Worm (Caenorhabditis elegans) whole organism, young adult: ENCODE measurements around the gene fbxb-11.

Source experiments
- B0035.1 ChIP-seq: sonication (generic microtip); optimal IDR thresholded peaks from 2 replicates; lab custom pipeline; 2016; ENCODE audit warnings: missing genetic modification characterization, mild to moderate bottlenecking, missing compliant biosample characterization, missing genotype, missing genetic modification reagents
- B0336.3 ChIP-seq: fragments of 200-800 bp; sonication (Bioruptor generic); IDR thresholded peaks from 2 replicates; pipeline ENCODE4 v1.3.6; 2022; ENCODE audit warnings: missing genetic modification characterization, missing compliant biosample characterization
- C06A6.2 ChIP-seq: fragments of 200-800 bp; sonication (Bioruptor generic); conservative IDR thresholded peaks from 2 replicates; pipeline ENCODE4 v1.3.6; 2022; ENCODE audit warnings: missing genetic modification characterization, missing compliant biosample characterization
- F55B11.4 ChIP-seq: sonication (generic microtip); optimal IDR thresholded peaks from 2 replicates; lab custom pipeline; 2016; ENCODE audit warnings: missing compliant biosample characterization, missing genetic modification characterization, borderline replicate concordance; ENCODE audit not compliant: insufficient read depth
- F57A8.1 ChIP-seq: fragments of 200-800 bp; sonication (Bioruptor generic); optimal IDR thresholded peaks from 2 replicates; lab custom pipeline; 2018; ENCODE audit warnings: mild to moderate bottlenecking, missing genetic modification characterization, moderate library complexity, missing compliant biosample characterization
- T07F8.4 ChIP-seq: sonication (generic microtip); optimal IDR thresholded peaks from 2 replicates; lab custom pipeline; 2016; ENCODE audit warnings: mild to moderate bottlenecking, missing genetic modification characterization, moderate library complexity, missing compliant biosample characterization
- Y56A3A.18 ChIP-seq: fragments of 200-800 bp; sonication (Bioruptor generic); IDR thresholded peaks from 2 replicates; pipeline ENCODE4 v1.3.6; 2022; ENCODE audit warnings: missing genetic modification reagents, missing genetic modification characterization, missing compliant biosample characterization
- Y67H2A.10 ChIP-seq: fragments of 200-800 bp; sonication (Bioruptor generic); conservative IDR thresholded peaks from 2 replicates; pipeline ENCODE4 v1.3.6; 2022; ENCODE audit warnings: missing genetic modification reagents, missing genetic modification characterization, missing compliant biosample characterization
- akir-1 ChIP-seq: fragments of 200-800 bp; sonication (Bioruptor generic); optimal IDR thresholded peaks from 2 replicates; lab custom pipeline; 2018; ENCODE audit warnings: mild to moderate bottlenecking, missing genetic modification characterization, moderate library complexity, missing compliant biosample characterization
- aptf-2 ChIP-seq: fragments of 200-800 bp; sonication (Bioruptor generic); conservative IDR thresholded peaks from 2 replicates; pipeline ENCODE4 v1.3.6; 2022; ENCODE audit warnings: missing genetic modification reagents, missing genetic modification characterization, missing compliant biosample characterization
- athp-1 ChIP-seq: sonication (generic microtip); optimal IDR thresholded peaks from 2 replicates; lab custom pipeline; 2017; ENCODE audit warnings: mild to moderate bottlenecking, missing genetic modification characterization, missing compliant biosample characterization
- attf-3 ChIP-seq: fragments of 200-800 bp; sonication (Bioruptor generic); conservative IDR thresholded peaks from 2 replicates; pipeline ENCODE4 v1.3.6; 2022; ENCODE audit warnings: missing genetic modification reagents, missing genetic modification characterization, missing compliant biosample characterization
- cebp-2 ChIP-seq: fragments of 200-800 bp; sonication (Bioruptor generic); IDR thresholded peaks from 2 replicates; pipeline ENCODE4 v1.3.6; 2022; ENCODE audit warnings: missing genetic modification characterization, missing compliant biosample characterization
- ceh-27 ChIP-seq: fragments of 200-800 bp; sonication (Bioruptor generic); optimal IDR thresholded peaks from 2 replicates; lab custom pipeline; 2018; ENCODE audit warnings: mild to moderate bottlenecking, missing genetic modification characterization, moderate library complexity, missing compliant biosample characterization
- ceh-58 ChIP-seq: fragments of 200-800 bp; sonication (Bioruptor generic); IDR thresholded peaks from 2 replicates; pipeline ENCODE4 v1.3.6; 2022; ENCODE audit warnings: missing genetic modification characterization, missing compliant biosample characterization
- ceh-91 ChIP-seq: fragments of 200-800 bp; sonication (Bioruptor generic); IDR thresholded peaks from 2 replicates; pipeline ENCODE4 v1.3.6; 2022; ENCODE audit warnings: missing genetic modification reagents, missing genetic modification characterization, missing compliant biosample characterization
- die-1 ChIP-seq: sonication (generic microtip); optimal IDR thresholded peaks from 2 replicates; lab custom pipeline; 2016; ENCODE audit warnings: missing genotype, mild to moderate bottlenecking, missing genetic modification characterization, missing compliant biosample characterization
- dpff-1 ChIP-seq: sonication (generic microtip); optimal IDR thresholded peaks from 2 replicates; lab custom pipeline; 2017; ENCODE audit warnings: mild to moderate bottlenecking, missing genetic modification characterization, missing compliant biosample characterization
- egl-44 ChIP-seq: fragments of 200-800 bp; sonication (Bioruptor generic); IDR thresholded peaks from 2 replicates; pipeline ENCODE4 v1.3.6; 2022; ENCODE audit warnings: missing genetic modification reagents, missing genetic modification characterization, missing compliant biosample characterization
- fkh-3 ChIP-seq: sonication (generic microtip); optimal IDR thresholded peaks from 2 replicates; lab custom pipeline; 2016; ENCODE audit warnings: mild to moderate bottlenecking, missing genetic modification characterization, missing compliant biosample characterization
- him-1 ChIP-seq: sonication (generic microtip); optimal IDR thresholded peaks from 2 replicates; lab custom pipeline; 2016; ENCODE audit warnings: missing genotype, missing genetic modification reagents, missing genetic modification characterization, missing compliant biosample characterization
- hlh-12 ChIP-seq: sonication (generic microtip); optimal IDR thresholded peaks from 2 replicates; lab custom pipeline; 2016; ENCODE audit warnings: missing genetic modification characterization, missing compliant biosample characterization
- hlh-26 ChIP-seq: fragments of 200-800 bp; sonication (Bioruptor generic); conservative IDR thresholded peaks from 2 replicates; pipeline ENCODE4 v1.3.6; 2022; ENCODE audit warnings: missing genetic modification reagents, missing genetic modification characterization, missing compliant biosample characterization
- hmg-1.2 ChIP-seq: fragments of 200-800 bp; sonication (Bioruptor generic); IDR thresholded peaks from 2 replicates; pipeline ENCODE4 v1.3.6; 2022; ENCODE audit warnings: missing genetic modification reagents, missing genetic modification characterization, missing compliant biosample characterization
- lin-35 ChIP-seq, 3 experiments: fragments of 150-350 bp in 2 of 3; sonication (generic microtip) in 1 of 3; optimal IDR thresholded peaks; 2 replicates each; lab custom pipeline; 2014 to 2018; ENCODE audit warnings: missing biosample characterization in 3 of 3, missing genetic modification characterization in 3 of 3, missing genetic modification reagents in 3 of 3
- lin-54 ChIP-seq: fragments of 200-800 bp; sonication (Bioruptor generic); optimal IDR thresholded peaks from 2 replicates; lab custom pipeline; 2018; ENCODE audit warnings: mild to moderate bottlenecking, missing genetic modification characterization, missing compliant biosample characterization
- lsl-1 ChIP-seq: fragments of 200-800 bp; sonication (Bioruptor generic); optimal IDR thresholded peaks from 2 replicates; lab custom pipeline; 2018; ENCODE audit warnings: mild to moderate bottlenecking, missing genetic modification characterization, moderate library complexity, missing compliant biosample characterization
- madf-10 ChIP-seq: sonication (generic microtip); optimal IDR thresholded peaks from 2 replicates; lab custom pipeline; 2016; ENCODE audit warnings: mild to moderate bottlenecking, missing genetic modification characterization, missing compliant biosample characterization
- madf-3 ChIP-seq: fragments of 200-800 bp; sonication (Bioruptor generic); IDR thresholded peaks from 2 replicates; pipeline ENCODE4 v1.3.6; 2022; ENCODE audit warnings: missing genetic modification reagents, missing genetic modification characterization, missing compliant biosample characterization
- madf-8 ChIP-seq: fragments of 200-800 bp; sonication (Bioruptor generic); conservative IDR thresholded peaks from 2 replicates; pipeline ENCODE4 v1.3.6; 2022; ENCODE audit warnings: missing genetic modification reagents, missing genetic modification characterization, missing compliant biosample characterization
- mel-28 ChIP-seq: sonication (generic microtip); optimal IDR thresholded peaks from 2 replicates; lab custom pipeline; 2016; ENCODE audit warnings: borderline replicate concordance, mild to moderate bottlenecking, missing genetic modification characterization, missing compliant biosample characterization
- mes-4 ChIP-seq: sonication (generic microtip); optimal IDR thresholded peaks from 2 replicates; lab custom pipeline; 2016; ENCODE audit warnings: missing genotype, missing genetic modification characterization, missing compliant biosample characterization
- mxl-1 ChIP-seq: sonication (generic microtip); optimal IDR thresholded peaks from 2 replicates; lab custom pipeline; 2016; ENCODE audit warnings: missing genetic modification characterization, missing compliant biosample characterization
- nfyb-1 ChIP-seq: fragments of 200-800 bp; sonication (Bioruptor generic); IDR thresholded peaks from 2 replicates; pipeline ENCODE4 v1.3.6; 2022; ENCODE audit warnings: missing genetic modification reagents, missing genetic modification characterization, missing compliant biosample characterization
- nhr-80 ChIP-seq: sonication (generic microtip); optimal IDR thresholded peaks from 2 replicates; lab custom pipeline; 2016; ENCODE audit warnings: missing genetic modification characterization, missing compliant biosample characterization
- pbrm-1 ChIP-seq: fragments of 200-800 bp; sonication (Bioruptor generic); IDR thresholded peaks from 2 replicates; pipeline ENCODE4 v1.3.6; 2022; ENCODE audit warnings: missing genetic modification reagents, missing genetic modification characterization, missing compliant biosample characterization
- pha-4 ChIP-seq: fragments of 150-350 bp; sonication (generic microtip); optimal IDR thresholded peaks from 2 replicates; lab custom pipeline; 2014; ENCODE audit warnings: missing biosample characterization, missing genetic modification reagents, missing genetic modification characterization
- rec-8 ChIP-seq, 2 experiments: sonication (generic microtip); optimal IDR thresholded peaks; 2 replicates each; lab custom pipeline; 2016; ENCODE audit warnings: mild to moderate bottlenecking in 2 of 2, missing genetic modification characterization in 2 of 2, missing genetic modification reagents in 2 of 2, missing genotype in 2 of 2, missing biosample characterization in 1 of 2, missing compliant biosample characterization in 1 of 2, moderate library complexity in 1 of 2
- sdz-38 ChIP-seq: sonication (generic microtip); optimal IDR thresholded peaks from 2 replicates; lab custom pipeline; 2016; ENCODE audit warnings: missing genotype, missing genetic modification characterization, missing compliant biosample characterization
- somi-1 ChIP-seq: fragments of 200-800 bp; sonication (Bioruptor generic); optimal IDR thresholded peaks from 2 replicates; lab custom pipeline; 2018; ENCODE audit warnings: mild to moderate bottlenecking, missing genetic modification characterization, missing compliant biosample characterization
- tbp1 ChIP-seq: fragments of 200-800 bp; sonication (Bioruptor generic); optimal IDR thresholded peaks from 2 replicates; lab custom pipeline; 2018; ENCODE audit warnings: mild to moderate bottlenecking, missing genetic modification characterization, missing compliant biosample characterization
- tbx-9 ChIP-seq: sonication (generic microtip); optimal IDR thresholded peaks from 2 replicates; lab custom pipeline; 2016; ENCODE audit warnings: borderline replicate concordance, missing genetic modification characterization, inconsistent platforms, missing compliant biosample characterization
- ztf-26 ChIP-seq: sonication (generic microtip); optimal IDR thresholded peaks from 2 replicates; lab custom pipeline; 2017; ENCODE audit warnings: missing genetic modification characterization, missing compliant biosample characterization
- ztf-6 ChIP-seq: fragments of 200-800 bp; sonication (Bioruptor generic); IDR thresholded peaks from 2 replicates; pipeline ENCODE4 v1.3.6; 2022; ENCODE audit warnings: missing genetic modification reagents, missing genetic modification characterization, missing compliant biosample characterization

fbxb-11 gene

ce11 chrII:1735145-1735544 is 10.7 kb downstream of the fbxb-11 start (continued):
- TF ChIP-seq madf-10 (tag; lab: Kevin White, UChicago): no peak

- TF ChIP-seq tbx-9 (tag; lab: Kevin White, UChicago) (no peak), pbrm-1 (GFP tag; lab: Robert Waterston, UW) (0 out of 2 replicates have a peak, but pooled peaks have one; percentile 25), madf-3 (GFP tag; lab: Robert Waterston, UW) (no peak), aptf-2 (GFP tag; lab: Robert Waterston, UW) (0 out of 2 replicates have a peak, but pooled peaks have one; percentile 52), fkh-3 (no peak), hmg-1.2 (peak; percentile 92), somi-1 (no peak)
Observed at ce11 chrII:1736353-1736752, 11.9 kb downstream of the fbxb-11 start, which contains the start of gene ceh-83. TSS of gene ceh-83 (minus strand) at chrII:1736533.

ce11 chrII:1738844-1739243 is 14.4 kb downstream of the fbxb-11 start, which contains the start of the genes irld-9 and irld-33:
TSS of gene irld-9 (minus strand) at chrII:1738944.
TSS of gene irld-33 (plus strand) at chrII:1739052.
- no peak for TF ChIP-seq attf-3
- TF ChIP-seq die-1 (tag; lab: Kevin White, UChicago): no peak
- no peak for TF ChIP-seq hlh-12 (tag; lab: Kevin White, UChicago)
- no peak for TF ChIP-seq madf-8 (GFP tag; lab: Robert Waterston, UW)
- TF ChIP-seq nhr-80 (tag; lab: Kevin White, UChicago): no peak
- TF ChIP-seq hlh-26: no peak
- TF ChIP-seq ztf-26: no peak
- no peak for TF ChIP-seq lin-54
- no peak for TF ChIP-seq Y67H2A.10 (GFP tag; lab: Robert Waterston, UW)
- TF ChIP-seq ceh-91 (GFP tag; lab: Robert Waterston, UW): no peak
- no peak for TF ChIP-seq rec-8 (tag; optimal IDR thresholded peaks at IDR 0.05; lab: Kevin White, UChicago)
- TF ChIP-seq cebp-2: no peak
- TF ChIP-seq egl-44: no peak
- TF ChIP-seq madf-3 (GFP tag; lab: Robert Waterston, UW): no peak
- no peak for TF ChIP-seq mes-4 (tag; lab: Kevin White, UChicago)
- no peak for TF ChIP-seq somi-1
- TF ChIP-seq, all 124 proteins: peak for 0

ce11 chrII:1741248-1741647 is 16.8 kb downstream of the fbxb-11 start, which contains the start of gene K07G6.1:
TSS of gene K07G6.1 (plus strand) at chrII:1741548.
- TF ChIP-seq F57A8.1 (GFP tag; lab: Kevin White, UChicago): no peak
- TF ChIP-seq mel-28: no peak
- no peak for TF ChIP-seq ceh-58 (GFP tag; lab: Robert Waterston, UW)
- no peak for TF ChIP-seq akir-1
- no peak for TF ChIP-seq ztf-6 (GFP tag; lab: Robert Waterston, UW)
- TF ChIP-seq T07F8.4 (tag; lab: Kevin White, UChicago): no peak
- no peak for TF ChIP-seq B0035.1
- TF ChIP-seq dpff-1 (tag; lab: Kevin White, UChicago): no peak
- TF ChIP-seq egl-44: no peak

ce11 chrII:1742535-1742934 is 18.1 kb downstream of the fbxb-11 start, which contains the start of gene F36H5.12:
TSS of gene F36H5.12 (plus strand) at chrII:1742835.
- no peak for TF ChIP-seq him-1
- TF ChIP-seq lsl-1: no peak
- TF ChIP-seq F55B11.4 (tag; lab: Kevin White, UChicago): no peak
- no peak for TF ChIP-seq nfyb-1 (GFP tag; lab: Robert Waterston, UW)
- TF ChIP-seq ceh-27: no peak
- no peak for TF ChIP-seq Y56A3A.18 (GFP tag; lab: Robert Waterston, UW)
- no peak for TF ChIP-seq egl-44
- no peak for TF ChIP-seq mxl-1 (tag; lab: Kevin White, UChicago)
- TF ChIP-seq athp-1 (tag; lab: Kevin White, UChicago): no peak
- TF ChIP-seq C06A6.2 (GFP tag; lab: Robert Waterston, UW): no peak
- TF ChIP-seq B0336.3 (GFP tag; lab: Robert Waterston, UW): no peak
- no peak for TF ChIP-seq tbp1 (GFP tag; lab: Kevin White, UChicago)
- TF ChIP-seq lin-35 (GFP tag; optimal IDR thresholded peaks at IDR 0.05; lab: Kevin White, UChicago): no peak
- TF ChIP-seq pha-4 (tag; lab: Kevin White, UChicago): no peak
- no peak for TF ChIP-seq nhr-80 (tag; lab: Kevin White, UChicago)
- no peak for TF ChIP-seq ceh-91 (GFP tag; lab: Robert Waterston, UW)
- no peak for TF ChIP-seq Y67H2A.10 (GFP tag; lab: Robert Waterston, UW)
- TF ChIP-seq lin-54: no peak
- TF ChIP-seq sdz-38 (tag; lab: Kevin White, UChicago): no peak
